Fruit fly (Drosophila melanogaster) whole organism, pupa: ENCODE data around the gene CG31821.

Source experiments
- CG15710 ChIP-seq: fragments of 200-800 bp; sonication (Bioruptor generic); optimal IDR thresholded peaks from 2 replicates; lab custom pipeline; 2018; ENCODE audit warnings: missing biosample characterization, mild to moderate bottlenecking, missing genetic modification characterization, moderate library complexity
- CG8159 ChIP-seq: fragments of 200-800 bp; sonication (Bioruptor generic); optimal IDR thresholded peaks from 3 replicates; lab custom pipeline; 2018; ENCODE audit warnings: missing biosample characterization, mild to moderate bottlenecking, missing genetic modification characterization, moderate library complexity
- Pif1A ChIP-seq: fragments of 200-800 bp; sonication (Bioruptor generic); optimal IDR thresholded peaks from 3 replicates; lab custom pipeline; 2016; ENCODE audit warnings: missing biosample characterization, missing genetic modification characterization

DNA sequence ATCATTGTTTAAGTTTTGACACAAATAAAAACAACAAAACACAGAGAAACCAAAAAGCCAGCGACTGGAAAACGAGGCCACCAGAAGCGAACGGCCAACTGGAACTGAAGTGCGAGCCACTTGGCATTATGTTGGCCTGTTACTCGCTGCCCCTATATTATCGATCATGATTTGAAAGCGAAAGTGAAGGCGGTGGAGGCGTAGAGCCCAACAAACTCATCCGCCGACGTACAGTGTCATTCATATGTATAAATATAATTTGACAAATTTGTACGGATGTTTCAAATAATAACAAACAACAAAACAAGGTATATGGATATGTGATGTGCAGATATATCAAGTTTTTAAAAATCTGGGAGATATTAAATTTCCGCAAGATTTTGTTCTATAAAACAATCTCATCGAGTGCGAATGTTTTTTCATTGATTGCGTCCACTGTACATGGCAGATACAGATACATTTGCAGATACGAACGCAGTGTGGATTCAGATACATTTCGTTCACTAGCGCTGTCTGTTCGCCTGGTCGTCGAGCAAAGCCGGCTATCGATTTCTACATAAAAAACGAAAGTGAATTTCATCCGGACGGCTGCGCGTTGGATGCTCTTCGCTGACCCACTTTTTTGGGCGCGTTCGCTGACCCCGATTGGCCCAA is 8.9 kb upstream of the CG31821 start:
- peak; percentile 96 for TF ChIP-seq Pif1A (GFP tag; lab: Kevin White, UChicago)
- TF ChIP-seq CG8159 (tag; lab: Kevin White, UChicago), result peak; percentile 95
- TF ChIP-seq CG15710 (tag; lab: Kevin White, UChicago), result peak; percentile 92
